Fruit fly (Drosophila melanogaster) whole organism, embryonic: ENCODE measurements around the gene oxt.

Source experiments
- Ada2b ChIP-seq: fragments of 200-800 bp; sonication (Bioruptor generic); IDR thresholded peaks from 2 replicates; pipeline ENCODE4 v1.3.6; 2022; ENCODE audit warnings: missing biosample characterization, missing genetic modification characterization
- B-H2 ChIP-seq: fragments of 200-800 bp; sonication (Bioruptor generic); optimal IDR thresholded peaks from 2 replicates; lab custom pipeline; 2018; ENCODE audit warnings: missing biosample characterization, mild to moderate bottlenecking, missing genetic modification characterization
- Bdp1 ChIP-seq: fragments of 200-800 bp; sonication (Bioruptor generic); optimal IDR thresholded peaks from 3 replicates; lab custom pipeline; 2016; ENCODE audit warnings: missing biosample characterization, missing genetic modification characterization
- C15 ChIP-seq: fragments of 200-800 bp; sonication (Bioruptor generic); IDR thresholded peaks from 3 replicates; pipeline ENCODE4 v1.3.6; 2022; ENCODE audit warnings: missing biosample characterization, missing genetic modification characterization
- CG1024 ChIP-seq: fragments of 200-800 bp; sonication (Bioruptor generic); IDR thresholded peaks from 2 replicates; pipeline ENCODE4 v1.3.6; 2022; ENCODE audit warnings: missing biosample characterization, missing genetic modification characterization
- CG10979 ChIP-seq: fragments of 200-800 bp; sonication (Bioruptor generic); optimal IDR thresholded peaks from 2 replicates; lab custom pipeline; 2018; ENCODE audit warnings: missing biosample characterization, mild to moderate bottlenecking, missing genetic modification characterization, moderate library complexity
- CG11093 ChIP-seq: fragments of 200-800 bp; sonication (Bioruptor generic); IDR thresholded peaks from 3 replicates; pipeline ENCODE4 v1.3.6; 2022; ENCODE audit warnings: missing biosample characterization, missing genetic modification characterization
- CG13287 ChIP-seq: fragments of 200-800 bp; sonication (Bioruptor generic); IDR thresholded peaks from 2 replicates; pipeline ENCODE4 v1.3.6; 2022; ENCODE audit warnings: missing biosample characterization, missing genetic modification characterization; ENCODE audit not compliant: partially characterized antibody
- CG14014 ChIP-seq: fragments of 200-800 bp; sonication (Bioruptor generic); IDR thresholded peaks from 2 replicates; pipeline ENCODE4 v1.3.6; 2022; ENCODE audit warnings: missing biosample characterization, missing genetic modification characterization
- CG14965 ChIP-seq: fragments of 200-800 bp; sonication (Bioruptor generic); optimal IDR thresholded peaks from 2 replicates; lab custom pipeline; 2016; ENCODE audit warnings: missing biosample characterization, missing genetic modification characterization, borderline replicate concordance
- CG17328 ChIP-seq: fragments of 200-800 bp; sonication (Bioruptor generic); IDR thresholded peaks from 2 replicates; pipeline ENCODE4 v1.3.6; 2022; ENCODE audit warnings: missing biosample characterization, missing genetic modification characterization
- CG30020 ChIP-seq: fragments of 200-800 bp; optimal IDR thresholded peaks from 2 replicates; lab custom pipeline; 2019; ENCODE audit warnings: missing biosample characterization, mild to moderate bottlenecking, missing genetic modification characterization, moderate library complexity
- CG3847 ChIP-seq: fragments of 200-800 bp; sonication (Bioruptor generic); IDR thresholded peaks from 2 replicates; pipeline ENCODE4 v1.3.6; 2022; ENCODE audit warnings: missing biosample characterization, missing genetic modification characterization
- CG6683 ChIP-seq: fragments of 200-800 bp; sonication (Bioruptor generic); optimal IDR thresholded peaks from 2 replicates; lab custom pipeline; 2017; ENCODE audit warnings: missing biosample characterization, mild to moderate bottlenecking, missing genetic modification characterization, missing genetic modification reagents
- CG7271 ChIP-seq: fragments of 200-800 bp; sonication (Bioruptor generic); optimal IDR thresholded peaks from 2 replicates; lab custom pipeline; 2018; ENCODE audit warnings: missing biosample characterization, mild to moderate bottlenecking, missing genetic modification characterization, moderate library complexity
- CG7357 ChIP-seq: fragments of 200-800 bp; sonication (Bioruptor generic); IDR thresholded peaks from 3 replicates; pipeline ENCODE4 v1.3.6; 2022; ENCODE audit warnings: missing biosample characterization, missing genetic modification characterization
- CG8281 ChIP-seq: fragments of 200-800 bp; sonication (Bioruptor generic); optimal IDR thresholded peaks from 2 replicates; lab custom pipeline; 2018; ENCODE audit warnings: missing biosample characterization, mild to moderate bottlenecking, missing genetic modification characterization, moderate library complexity
- CG8359 ChIP-seq: fragments of 200-800 bp; sonication (Bioruptor generic); optimal IDR thresholded peaks from 2 replicates; lab custom pipeline; 2017; ENCODE audit warnings: missing biosample characterization, mild to moderate bottlenecking, missing genetic modification characterization, borderline replicate concordance
- CG8765 ChIP-seq: fragments of 200-800 bp; sonication (Bioruptor generic); IDR thresholded peaks from 2 replicates; pipeline ENCODE4 v1.3.6; 2022; ENCODE audit warnings: missing biosample characterization, missing genetic modification characterization
- CG9797 ChIP-seq: fragments of 200-800 bp; sonication (Bioruptor generic); optimal IDR thresholded peaks from 3 replicates; lab custom pipeline; 2018; ENCODE audit warnings: missing biosample characterization, mild to moderate bottlenecking, missing genetic modification characterization
- CHES-1-like ChIP-seq: fragments of 200-800 bp; sonication (Bioruptor generic); optimal IDR thresholded peaks from 2 replicates; lab custom pipeline; 2016; ENCODE audit warnings: missing biosample characterization, missing genetic modification characterization
- Dip3 ChIP-seq: fragments of 200-800 bp; sonication (Bioruptor generic); optimal IDR thresholded peaks from 3 replicates; lab custom pipeline; 2016; ENCODE audit warnings: missing biosample characterization, missing genetic modification characterization
- HHEX ChIP-seq: fragments of 200-800 bp; sonication (Bioruptor generic); optimal IDR thresholded peaks from 3 replicates; lab custom pipeline; 2017; ENCODE audit warnings: missing biosample characterization, mild to moderate bottlenecking, missing genetic modification characterization, missing genetic modification reagents
- Hsf ChIP-seq: fragments of 200-800 bp; sonication (Bioruptor generic); optimal IDR thresholded peaks from 3 replicates; lab custom pipeline; 2016; ENCODE audit warnings: missing biosample characterization, missing genetic modification characterization
- Jarid2 ChIP-seq: fragments of 200-800 bp; sonication (Bioruptor generic); optimal IDR thresholded peaks from 3 replicates; lab custom pipeline; 2017; ENCODE audit warnings: mild to moderate bottlenecking, missing biosample characterization, missing genetic modification reagents, missing genetic modification characterization
- Lim3 ChIP-seq: fragments of 200-800 bp; sonication (Bioruptor generic); IDR thresholded peaks from 2 replicates; pipeline ENCODE4 v1.3.6; 2022; ENCODE audit warnings: missing biosample characterization, missing genetic modification characterization
- NfI ChIP-seq: fragments of 200-800 bp; sonication (Bioruptor generic); optimal IDR thresholded peaks from 3 replicates; lab custom pipeline; 2018; ENCODE audit warnings: missing biosample characterization, mild to moderate bottlenecking, missing genetic modification characterization, moderate library complexity
- Ptx1 ChIP-seq: fragments of 200-800 bp; sonication (Bioruptor generic); IDR thresholded peaks from 2 replicates; pipeline ENCODE4 v1.3.6; 2022; ENCODE audit warnings: missing biosample characterization, missing genetic modification characterization
- Spps ChIP-seq: fragments of 200-800 bp; sonication (Bioruptor generic); optimal IDR thresholded peaks from 2 replicates; lab custom pipeline; 2018; ENCODE audit warnings: missing biosample characterization, mild to moderate bottlenecking, missing genetic modification characterization
- btn ChIP-seq: fragments of 200-800 bp; sonication (Bioruptor generic); optimal IDR thresholded peaks from 2 replicates; lab custom pipeline; 2016; ENCODE audit warnings: missing biosample characterization, missing genetic modification characterization
- dan ChIP-seq: fragments of 200-800 bp; sonication (Bioruptor generic); IDR thresholded peaks from 2 replicates; pipeline ENCODE4 v1.3.6; 2022; ENCODE audit warnings: missing biosample characterization, missing genetic modification characterization
- fd64A ChIP-seq: fragments of 200-800 bp; sonication (Bioruptor generic); optimal IDR thresholded peaks from 3 replicates; lab custom pipeline; 2018; ENCODE audit warnings: missing biosample characterization, mild to moderate bottlenecking, missing genetic modification characterization
- grau ChIP-seq: fragments of 200-800 bp; optimal IDR thresholded peaks from 3 replicates; lab custom pipeline; 2019; ENCODE audit warnings: missing biosample characterization, mild to moderate bottlenecking, missing genetic modification characterization, moderate library complexity
- jigr1 ChIP-seq: fragments of 200-800 bp; sonication (Bioruptor generic); IDR thresholded peaks from 3 replicates; pipeline ENCODE4 v1.3.6; 2022; ENCODE audit warnings: missing biosample characterization, missing genetic modification characterization
- lola ChIP-seq, 3 experiments: fragments of >200 bp in 2 of 3; fragments of 200-800 bp in 1 of 3; sonication (Bioruptor generic) in 1 of 3; optimal IDR thresholded peaks; 2 replicates each; lab custom pipeline; 2017 to 2019; ENCODE audit warnings: missing biosample characterization in 3 of 3, missing genetic modification characterization in 3 of 3, mild to moderate bottlenecking in 1 of 3, moderate library complexity in 1 of 3
- nom ChIP-seq: fragments of 200-800 bp; sonication (Bioruptor generic); optimal IDR thresholded peaks from 2 replicates; lab custom pipeline; 2017; ENCODE audit warnings: missing biosample characterization, missing genetic modification characterization, mild to moderate bottlenecking, moderate library complexity, missing genetic modification reagents
- org-1 ChIP-seq: fragments of 200-800 bp; sonication (Bioruptor generic); optimal IDR thresholded peaks from 2 replicates; lab custom pipeline; 2017; ENCODE audit warnings: missing biosample characterization, missing genetic modification characterization
- pita ChIP-seq: fragments of 200-800 bp; sonication (Bioruptor generic); optimal IDR thresholded peaks from 2 replicates; lab custom pipeline; 2017; ENCODE audit warnings: missing biosample characterization, mild to moderate bottlenecking, missing genetic modification characterization
- repo ChIP-seq: fragments of 200-800 bp; sonication (Bioruptor generic); optimal IDR thresholded peaks from 2 replicates; lab custom pipeline; 2016; ENCODE audit warnings: missing biosample characterization, missing genetic modification characterization
- run ChIP-seq: fragments of 200-800 bp; sonication (Bioruptor generic); optimal IDR thresholded peaks from 3 replicates; lab custom pipeline; 2018; ENCODE audit warnings: missing biosample characterization, mild to moderate bottlenecking, missing genetic modification characterization
- sc ChIP-seq, 3 experiments: fragments of >200 bp in 2 of 3; fragments of 200-800 bp in 1 of 3; sonication (Bioruptor generic) in 1 of 3; optimal IDR thresholded peaks; 2 replicates in 2 of 3; 3 replicates in 1 of 3; lab custom pipeline; 2017; ENCODE audit warnings: mild to moderate bottlenecking in 1 of 3, missing biosample characterization in 1 of 3, missing genetic modification characterization in 1 of 3, missing genetic modification reagents in 1 of 3
- slp2 ChIP-seq: fragments of 200-800 bp; sonication (Bioruptor generic); optimal IDR thresholded peaks from 2 replicates; lab custom pipeline; 2016; ENCODE audit warnings: missing biosample characterization, missing genetic modification characterization
- sna ChIP-seq: fragments of 200-800 bp; sonication (Bioruptor generic); IDR thresholded peaks from 2 replicates; pipeline ENCODE4 v1.3.6; 2022; ENCODE audit warnings: missing biosample characterization, missing genetic modification characterization; ENCODE audit not compliant: partially characterized antibody
- so ChIP-seq: fragments of 200-800 bp; sonication (Bioruptor generic); IDR thresholded peaks from 3 replicates; pipeline ENCODE4 v1.3.6; 2022; ENCODE audit warnings: missing biosample characterization, missing genetic modification characterization
- tap ChIP-seq: fragments of 200-800 bp; optimal IDR thresholded peaks from 3 replicates; lab custom pipeline; 2019; ENCODE audit warnings: missing biosample characterization, mild to moderate bottlenecking, missing genetic modification characterization, moderate library complexity
- tgo ChIP-seq: fragments of 200-800 bp; sonication (Bioruptor generic); IDR thresholded peaks from 3 replicates; pipeline ENCODE4 v1.3.6; 2022; ENCODE audit warnings: missing biosample characterization, missing genetic modification characterization
- tin ChIP-seq: fragments of 200-800 bp; sonication (Bioruptor generic); optimal IDR thresholded peaks from 3 replicates; lab custom pipeline; 2016; ENCODE audit warnings: missing biosample characterization, missing genetic modification characterization
- tio ChIP-seq: fragments of 200-800 bp; sonication (Bioruptor generic); optimal IDR thresholded peaks from 2 replicates; lab custom pipeline; 2017; ENCODE audit warnings: missing biosample characterization, missing genetic modification characterization, inconsistent platforms
- ttk ChIP-seq: fragments of 200-800 bp; sonication (Bioruptor generic); IDR thresholded peaks from 2 replicates; pipeline ENCODE4 v2.1.2; 2022; ENCODE audit warnings: missing biosample characterization, missing genetic modification characterization

Gene oxt

DNA sequence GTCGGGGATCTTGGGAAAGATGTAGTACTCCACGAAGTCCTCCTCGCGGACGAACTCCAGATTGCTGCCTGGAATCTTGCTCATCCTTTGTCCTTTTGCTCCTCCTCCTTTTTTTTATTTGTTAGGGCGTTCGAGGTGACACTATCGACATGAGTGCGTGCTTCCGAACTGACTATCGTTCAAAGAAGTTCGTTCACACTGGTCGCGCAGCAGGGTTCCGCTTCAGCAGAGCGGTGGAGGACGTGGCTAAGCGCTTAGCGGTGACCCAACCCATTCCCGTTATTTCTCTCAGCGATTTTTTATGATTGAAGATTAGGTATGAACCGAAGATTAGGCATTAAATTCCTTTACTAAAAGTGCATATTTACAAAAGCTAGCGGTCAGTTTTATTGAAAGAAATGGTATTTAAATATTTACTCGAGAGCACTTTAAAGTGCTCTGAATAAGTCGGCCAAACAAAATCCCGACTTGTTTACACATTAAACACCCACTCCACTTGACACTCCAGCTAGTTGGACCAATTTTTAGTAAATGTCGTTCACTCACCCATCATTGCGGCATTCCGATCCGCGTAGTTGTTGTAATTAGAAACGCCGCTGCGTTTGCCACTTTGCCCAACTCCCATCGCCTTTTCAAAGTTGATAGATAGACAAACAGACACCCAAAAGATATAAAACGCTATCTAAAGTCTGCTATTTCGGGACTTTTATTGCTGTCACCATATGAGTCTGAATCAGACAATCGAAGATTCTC lies 3.4 kb upstream of the oxt start, which contains the start of the genes ecd and CG13806 (continued):
- TF ChIP-seq ttk (peak; percentile 30; the same call in 1 of the 2 replicates), CG1024 (no peak), tio (GFP tag; lab: Kevin White, UChicago) (no peak), C15 (GFP tag; lab: Robert Waterston, UW) (no peak), Ada2b (GFP tag; lab: Robert Waterston, UW) (no peak), Ptx1 (peak; percentile 38), CG6683 (GFP tag; lab: Kevin White, UChicago) (no peak), btn (GFP tag; lab: Kevin White, UChicago) (no peak), Jarid2 (GFP tag; lab: Kevin White, UChicago) (no peak), tgo (no peak), CG7357 (peak; percentile 97), Dip3 (GFP tag; lab: Kevin White, UChicago) (no peak), run (tag; lab: Kevin White, UChicago) (no peak), Lim3 (GFP tag; lab: Robert Waterston, UW) (no peak), jigr1 (GFP tag; lab: Robert Waterston, UW) (no peak), CG14965 (GFP tag; lab: Kevin White, UChicago) (no peak), B-H2 (GFP tag; lab: Kevin White, UChicago) (no peak), grau (no peak), Hsf (GFP tag; lab: Kevin White, UChicago) (peak; percentile 49), CG13287 (GFP tag; lab: Robert Waterston, UW) (peak; percentile 94), Bdp1 (GFP tag; lab: Kevin White, UChicago) (no peak), sc (optimal IDR thresholded peaks at IDR 0.05; lab: Kevin White, UChicago) (no peak), sc (GFP tag; optimal IDR thresholded peaks at IDR 0.05; lab: Kevin White, UChicago) (no peak), CG17328 (GFP tag; lab: Robert Waterston, UW) (no peak), CG30020 (tag; lab: Kevin White, UChicago) (peak; percentile 57), Spps (no peak), tin (GFP tag; lab: Kevin White, UChicago) (peak; percentile 22), nom (GFP tag; lab: Kevin White, UChicago) (no peak), CG7271 (tag; lab: Kevin White, UChicago) (no peak), tap (no peak), pita (GFP tag; lab: Kevin White, UChicago) (peak; percentile 77), org-1 (GFP tag; lab: Kevin White, UChicago) (no peak), repo (GFP tag; lab: Kevin White, UChicago) (peak; percentile 38), lola (GFP tag; optimal IDR thresholded peaks at IDR 0.05; lab: Kevin White, UChicago) (no peak), dan (GFP tag; lab: Robert Waterston, UW) (no peak), so (GFP tag; lab: Robert Waterston, UW) (peak; percentile 11; the same call in 1 of the 3 replicates), HHEX (GFP tag; lab: Kevin White, UChicago) (no peak), CG10979 (tag; lab: Kevin White, UChicago) (peak; percentile 2), sna (GFP tag; lab: Robert Waterston, UW) (peak; percentile 92), NfI (GFP tag; lab: Kevin White, UChicago) (peak; percentile 21), slp2 (GFP tag; lab: Kevin White, UChicago) (no peak), CG8281 (tag; lab: Kevin White, UChicago) (no peak), fd64A (no peak), CHES-1-like (GFP tag; lab: Kevin White, UChicago) (peak; percentile 66), CG8359 (no peak), CG14014 (GFP tag; lab: Robert Waterston, UW) (peak; percentile 32; the same call in 1 of the 2 replicates), CG3847 (GFP tag; lab: Robert Waterston, UW) (peak; percentile 60; the same call in 1 of the 2 replicates), CG8765 (no peak; the same call in 1 of the 2 replicates), CG9797 (peak; percentile 50), CG11093 (GFP tag; lab: Robert Waterston, UW) (no peak)
